Worm (Caenorhabditis elegans) whole organism, L2 larva: ENCODE data around the gene del-1.

Source experiments
- R02D3.7 ChIP-seq: fragments of 150-350 bp; optimal IDR thresholded peaks from 2 replicates; lab custom pipeline; 2014; ENCODE audit warnings: missing biosample characterization, missing genetic modification characterization
- ama-1 ChIP-seq: fragments of 150-350 bp; optimal IDR thresholded peaks from 2 replicates; lab custom pipeline; 2018; ENCODE audit warnings: inconsistent platforms
- lsy-2 ChIP-seq, 2 experiments: fragments of 150-350 bp in 1 of 2; sonication (generic microtip) in 1 of 2; optimal IDR thresholded peaks; 2 replicates each; lab custom pipeline; 2014 to 2017; ENCODE audit warnings: missing biosample characterization in 2 of 2, missing genetic modification characterization in 2 of 2
- nhr-12 ChIP-seq: fragments of 150-350 bp; optimal IDR thresholded peaks from 2 replicates; lab custom pipeline; 2014; ENCODE audit warnings: missing biosample characterization, missing genetic modification characterization
- nhr-21 ChIP-seq: fragments of 150-350 bp; optimal IDR thresholded peaks from 2 replicates; lab custom pipeline; 2014; ENCODE audit warnings: missing biosample characterization, missing genetic modification characterization
- nhr-237 ChIP-seq: fragments of 150-350 bp; optimal IDR thresholded peaks from 2 replicates; lab custom pipeline; 2014; ENCODE audit warnings: missing biosample characterization, missing genetic modification characterization
- snpc-4 ChIP-seq: fragments of 150-350 bp; optimal IDR thresholded peaks from 2 replicates; lab custom pipeline; 2014; ENCODE audit warnings: missing biosample characterization, missing genetic modification characterization
- unc-39 ChIP-seq: fragments of 150-350 bp; optimal IDR thresholded peaks from 2 replicates; lab custom pipeline; 2014; ENCODE audit warnings: missing biosample characterization, missing genetic modification characterization

DNA sequence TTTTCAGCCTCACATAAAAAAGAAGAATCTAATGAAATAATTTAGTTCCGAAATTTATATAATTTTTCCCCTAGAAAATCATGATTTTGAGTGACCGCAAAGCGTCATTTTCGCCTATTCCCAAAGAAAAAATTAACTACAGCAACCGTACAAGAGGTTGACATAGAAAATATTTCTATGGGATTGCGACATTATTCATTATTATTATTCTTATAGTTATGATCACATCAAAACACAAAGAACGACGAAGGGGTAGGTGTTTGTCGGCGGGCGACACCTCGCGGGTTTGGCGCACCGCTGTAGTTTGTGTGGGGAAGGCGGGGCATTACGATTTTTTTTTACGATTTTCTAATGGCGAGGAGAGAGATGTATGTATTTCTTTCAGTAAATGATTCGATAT lies 56.4 kb downstream of the del-1 start:
- TF ChIP-seq nhr-21 (tag; lab: Kevin White, UChicago) (no peak), nhr-237 (tag; lab: Kevin White, UChicago) (no peak), R02D3.7 (no peak), unc-39 (tag; lab: Kevin White, UChicago) (no peak), lsy-2 (tag; optimal IDR thresholded peaks at IDR 0.05; lab: Kevin White, UChicago) (no peak), nhr-12 (tag; lab: Kevin White, UChicago) (no peak), snpc-4 (tag; lab: Kevin White, UChicago) (peak; percentile 83), ama-1 (lab: Kevin White, UChicago) (no peak)
